Fruit fly (Drosophila melanogaster) whole organism, prepupa: ENCODE data around the gene Npc2e.
A peak's percentile ranks its signal among the peaks of the same experiment; 100 is the strongest.

ENCODE experiments used
- CG15336 ChIP-seq: fragments of 200-800 bp; sonication (Bioruptor generic); IDR thresholded peaks from 2 replicates; pipeline ENCODE4 v1.3.6; 2022; ENCODE audit warnings: missing biosample characterization, missing genetic modification characterization
- CG34406 ChIP-seq: fragments of 200-800 bp; sonication (Bioruptor generic); optimal IDR thresholded peaks from 3 replicates; lab custom pipeline; 2016; ENCODE audit warnings: missing biosample characterization, missing genetic modification characterization
- CG6163 ChIP-seq: fragments of 200-800 bp; sonication (Bioruptor generic); IDR thresholded peaks from 3 replicates; pipeline ENCODE4 v1.3.6; 2022; ENCODE audit warnings: missing biosample characterization, missing genetic modification characterization
- CG6854 ChIP-seq: fragments of 200-800 bp; sonication (Bioruptor generic); optimal IDR thresholded peaks from 2 replicates; lab custom pipeline; 2017; ENCODE audit warnings: missing biosample characterization, mild to moderate bottlenecking, missing genetic modification characterization
- Sox14 ChIP-seq: fragments of 200-800 bp; sonication (Bioruptor generic); optimal IDR thresholded peaks from 3 replicates; lab custom pipeline; 2016; ENCODE audit warnings: missing biosample characterization, missing genetic modification characterization
- fd85E ChIP-seq: fragments of 200-800 bp; sonication (Bioruptor generic); optimal IDR thresholded peaks from 3 replicates; lab custom pipeline; 2016; ENCODE audit warnings: missing biosample characterization, missing genetic modification characterization
- net ChIP-seq: fragments of 200-800 bp; sonication (Bioruptor generic); optimal IDR thresholded peaks from 3 replicates; lab custom pipeline; 2016; ENCODE audit warnings: missing biosample characterization, missing genetic modification characterization
- svp ChIP-seq: fragments of 200-800 bp; sonication (Bioruptor generic); peaks from one replicate; lab custom pipeline; 2016; ENCODE audit warnings: missing biosample characterization, missing genetic modification characterization
- topi ChIP-seq: fragments of 200-800 bp; sonication (Bioruptor generic); optimal IDR thresholded peaks from 3 replicates; lab custom pipeline; 2016; ENCODE audit warnings: missing biosample characterization, missing genetic modification characterization

DNA sequence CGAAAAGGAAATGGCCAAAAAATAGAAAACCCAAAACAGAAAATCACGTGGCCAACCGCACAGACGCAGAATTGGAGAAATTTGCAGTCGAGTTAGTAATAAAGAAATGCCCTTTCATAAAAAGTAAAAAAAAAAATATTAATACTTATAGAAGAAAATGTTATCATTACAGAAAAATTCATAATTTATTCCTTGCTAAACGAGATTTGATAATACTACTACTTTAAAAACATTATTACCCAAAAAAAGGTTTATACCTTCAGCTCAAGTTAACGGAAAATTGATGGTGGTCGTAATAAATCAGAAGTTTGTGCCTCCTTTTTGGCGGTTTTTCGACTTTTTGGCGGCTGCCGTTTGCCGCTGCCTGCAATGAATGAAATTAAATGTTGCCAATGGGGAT, 24.8 kb upstream of the Npc2e start:
- TF ChIP-seq svp (GFP tag; lab: Kevin White, UChicago) (no peak), topi (GFP tag; lab: Kevin White, UChicago) (no peak), CG6163 (no peak), fd85E (GFP tag; lab: Kevin White, UChicago) (no peak), CG6854 (no peak), CG15336 (peak; percentile 68), Sox14 (GFP tag; lab: Kevin White, UChicago) (no peak), CG34406 (no peak), net (GFP tag; lab: Kevin White, UChicago) (no peak)
